Fruit fly (Drosophila melanogaster) whole organism, wandering third instar larva: ENCODE measurements around the gene Lsp1alpha.
A peak's percentile ranks its signal among the peaks of the same experiment; 100 is the strongest.

Experiments
- Abd-B ChIP-seq: fragments of >200 bp; optimal IDR thresholded peaks from 2 replicates; lab custom pipeline; 2017; ENCODE audit warnings: missing biosample characterization, missing genetic modification characterization
- CG32264 ChIP-seq: fragments of 200-800 bp; sonication (Bioruptor generic); optimal IDR thresholded peaks from 2 replicates; lab custom pipeline; 2016; ENCODE audit warnings: missing biosample characterization, missing genetic modification characterization
- CG9705 ChIP-seq: fragments of 200-800 bp; sonication (Bioruptor generic); optimal IDR thresholded peaks from 2 replicates; lab custom pipeline; 2018; ENCODE audit warnings: missing biosample characterization, mild to moderate bottlenecking, missing genetic modification characterization
- CrebA ChIP-seq: fragments of 200-800 bp; sonication (Bioruptor generic); optimal IDR thresholded peaks from 2 replicates; lab custom pipeline; 2016; ENCODE audit warnings: missing biosample characterization, mild to moderate bottlenecking, missing genetic modification characterization, borderline replicate concordance
- Dfd ChIP-seq: fragments of >200 bp; optimal IDR thresholded peaks from 2 replicates; lab custom pipeline; 2017; ENCODE audit warnings: missing biosample characterization, missing genetic modification characterization
- Dif ChIP-seq: fragments of 200-275, 200-300 bp; sonication (Bioruptor generic); optimal IDR thresholded peaks from 2 replicates; lab custom pipeline; 2018; ENCODE audit warnings: missing biosample characterization, missing genetic modification characterization; ENCODE audit not compliant: partially characterized antibody
- GATAd ChIP-seq: sonication (Bioruptor generic); optimal IDR thresholded peaks from 2 replicates; lab custom pipeline; 2016; ENCODE audit warnings: missing biosample characterization, missing genetic modification characterization
- HLH106 ChIP-seq: fragments of 200-800 bp; optimal IDR thresholded peaks from 3 replicates; lab custom pipeline; 2019; ENCODE audit warnings: missing biosample characterization, mild to moderate bottlenecking, missing genetic modification characterization, moderate library complexity
- Hnf4 ChIP-seq: fragments of 200-800 bp; sonication (Bioruptor generic); optimal IDR thresholded peaks from 2 replicates; lab custom pipeline; 2016; ENCODE audit warnings: missing biosample characterization, mild to moderate bottlenecking, missing genetic modification characterization
- Hr78 ChIP-seq: fragments of >200 bp; optimal IDR thresholded peaks from 2 replicates; lab custom pipeline; 2017; ENCODE audit warnings: missing biosample characterization, missing genetic modification characterization
- Hr83 ChIP-seq: fragments of 200-300 bp; sonication (Bioruptor generic); optimal IDR thresholded peaks from 2 replicates; lab custom pipeline; 2016; ENCODE audit warnings: missing biosample characterization, mild to moderate bottlenecking, missing genetic modification characterization, moderate library complexity; ENCODE audit not compliant: poor library complexity, severe bottlenecking
- Jra ChIP-seq: sonication (Bioruptor generic); optimal IDR thresholded peaks from 2 replicates; lab custom pipeline; 2016; ENCODE audit warnings: missing biosample characterization, missing genetic modification characterization
- Mio ChIP-seq: sonication (Bioruptor generic); optimal IDR thresholded peaks from 2 replicates; lab custom pipeline; 2016; ENCODE audit warnings: missing biosample characterization, missing genetic modification characterization
- Myc ChIP-seq: fragments of >200 bp; optimal IDR thresholded peaks from 2 replicates; lab custom pipeline; 2017
- N ChIP-seq: fragments of >200 bp; optimal IDR thresholded peaks from 2 replicates; lab custom pipeline; 2018; ENCODE audit warnings: missing biosample characterization, missing external identifiers, missing genetic modification characterization
- OdsH ChIP-seq: fragments of 200-800 bp; sonication (Bioruptor generic); optimal IDR thresholded peaks from 2 replicates; lab custom pipeline; 2016; ENCODE audit warnings: missing biosample characterization, mild to moderate bottlenecking, missing genetic modification characterization
- Rel ChIP-seq, 2 experiments: fragments of 200-800 bp; sonication (Bioruptor generic) in 1 of 2; optimal IDR thresholded peaks; 2 replicates in 1 of 2; 3 replicates in 1 of 2; lab custom pipeline; 2016 to 2019; ENCODE audit warnings: mild to moderate bottlenecking in 2 of 2, missing biosample characterization in 2 of 2, missing genetic modification characterization in 2 of 2, moderate library complexity in 1 of 2
- Sp1 ChIP-seq: fragments of 200-800 bp; sonication (Bioruptor generic); optimal IDR thresholded peaks from 3 replicates; lab custom pipeline; 2019; ENCODE audit warnings: missing biosample characterization, mild to moderate bottlenecking, missing genetic modification characterization, moderate library complexity
- Vsx2 ChIP-seq: fragments of 200-300, 225-300 bp; sonication (Bioruptor generic); optimal IDR thresholded peaks from 2 replicates; lab custom pipeline; 2018; ENCODE audit warnings: missing biosample characterization, missing genetic modification characterization; ENCODE audit not compliant: partially characterized antibody
- br ChIP-seq: fragments of 200-800 bp; sonication (Bioruptor generic); optimal IDR thresholded peaks from 2 replicates; lab custom pipeline; 2016; ENCODE audit warnings: missing biosample characterization, missing genetic modification characterization
- brk ChIP-seq: fragments of 200-800 bp; sonication (Bioruptor generic); optimal IDR thresholded peaks from 2 replicates; lab custom pipeline; 2016; ENCODE audit warnings: missing biosample characterization, mild to moderate bottlenecking, missing genetic modification characterization
- dl ChIP-seq, 2 experiments: fragments of 175-275, 200-275 bp in 1 of 2; fragments of 200-275 bp in 1 of 2; sonication (Bioruptor generic); optimal IDR thresholded peaks; lab custom pipeline; 2018; ENCODE audit warnings: mild to moderate bottlenecking in 2 of 2, missing biosample characterization in 2 of 2, missing genetic modification characterization in 2 of 2, moderate library complexity in 2 of 2; ENCODE audit not compliant: partially characterized antibody in 2 of 2, insufficient read depth in 1 of 2
- dmrt93B ChIP-seq: fragments of 200-800 bp; sonication (Bioruptor generic); optimal IDR thresholded peaks from 2 replicates; lab custom pipeline; 2018; ENCODE audit warnings: missing biosample characterization, mild to moderate bottlenecking, missing genetic modification characterization
- dsf ChIP-seq: sonication (Bioruptor generic); optimal IDR thresholded peaks from 2 replicates; lab custom pipeline; 2016; ENCODE audit warnings: missing biosample characterization, missing genetic modification characterization, borderline replicate concordance
- ey ChIP-seq: fragments of 200-800 bp; sonication (Bioruptor generic); optimal IDR thresholded peaks from 2 replicates; lab custom pipeline; 2016; ENCODE audit warnings: missing biosample characterization, missing genetic modification characterization
- foxo ChIP-seq, 2 experiments: fragments of 200-800 bp; sonication (Bioruptor generic); optimal IDR thresholded peaks; 2 replicates in 1 of 2; 3 replicates in 1 of 2; lab custom pipeline; 2016 to 2017; ENCODE audit warnings: missing biosample characterization in 2 of 2, missing genetic modification characterization in 2 of 2
- fru ChIP-seq: fragments of 200-800 bp; sonication (Bioruptor generic); optimal IDR thresholded peaks from 3 replicates; lab custom pipeline; 2016; ENCODE audit warnings: missing biosample characterization, mild to moderate bottlenecking, missing genetic modification characterization
- h ChIP-seq: fragments of 200-800 bp; sonication (Bioruptor generic); optimal IDR thresholded peaks from 3 replicates; lab custom pipeline; 2016; ENCODE audit warnings: missing biosample characterization, mild to moderate bottlenecking, missing genetic modification characterization
- jim ChIP-seq: fragments of 175-275, 200-325 bp; sonication (Bioruptor generic); optimal IDR thresholded peaks from 2 replicates; lab custom pipeline; 2016; ENCODE audit warnings: missing biosample characterization, mild to moderate bottlenecking, missing genetic modification characterization
- lola ChIP-seq: fragments of >200 bp; optimal IDR thresholded peaks from 2 replicates; lab custom pipeline; 2017; ENCODE audit warnings: missing biosample characterization, missing genetic modification characterization
- pan ChIP-seq: fragments of >200 bp; optimal IDR thresholded peaks from 2 replicates; lab custom pipeline; 2017
- psq ChIP-seq: fragments of 200-800 bp; sonication (Bioruptor generic); optimal IDR thresholded peaks from 3 replicates; lab custom pipeline; 2017; ENCODE audit warnings: missing biosample characterization, mild to moderate bottlenecking, missing genetic modification characterization, moderate library complexity
- rgr ChIP-seq: fragments of 200-800 bp; sonication (Bioruptor generic); optimal IDR thresholded peaks from 3 replicates; lab custom pipeline; 2016; ENCODE audit warnings: missing biosample characterization, mild to moderate bottlenecking, missing genetic modification characterization
- sage ChIP-seq: fragments of 200-800 bp; sonication (Bioruptor generic); optimal IDR thresholded peaks from 2 replicates; lab custom pipeline; 2016; ENCODE audit warnings: missing biosample characterization, mild to moderate bottlenecking, missing genetic modification characterization
- sv ChIP-seq: fragments of 200-800 bp; sonication (Bioruptor generic); optimal IDR thresholded peaks from 3 replicates; lab custom pipeline; 2016; ENCODE audit warnings: missing biosample characterization, missing genetic modification characterization
- tai ChIP-seq: sonication (Bioruptor generic); optimal IDR thresholded peaks from 2 replicates; lab custom pipeline; 2016; ENCODE audit warnings: missing biosample characterization, missing genetic modification characterization
- usp ChIP-seq: fragments of >200 bp; optimal IDR thresholded peaks from 2 replicates; lab custom pipeline; 2017; ENCODE audit warnings: missing biosample characterization, missing genetic modification characterization
- woc ChIP-seq: sonication (Bioruptor generic); optimal IDR thresholded peaks from 2 replicates; lab custom pipeline; 2016; ENCODE audit warnings: missing biosample characterization, mild to moderate bottlenecking, missing genetic modification characterization

The Lsp1alpha gene

dm6 chrX:12471408-12471807 is 18.7 kb upstream of the Lsp1alpha start:
- TF ChIP-seq CG9705 (GFP tag; lab: Kevin White, UChicago) (no peak), Abd-B (no peak), brk (GFP tag; lab: Kevin White, UChicago) (no peak), fru (GFP tag; lab: Kevin White, UChicago) (peak; percentile 64), Dfd (GFP tag; lab: Kevin White, UChicago) (no peak), sage (no peak), br (GFP tag; lab: Kevin White, UChicago) (no peak), pan (lab: Kevin White, UChicago) (no peak), usp (GFP tag; lab: Kevin White, UChicago) (no peak), CG32264 (GFP tag; lab: Kevin White, UChicago) (no peak), h (GFP tag; lab: Kevin White, UChicago) (no peak), sv (GFP tag; lab: Kevin White, UChicago) (no peak), dl (GFP tag; optimal IDR thresholded peaks at IDR 0.05; lab: Kevin White, UChicago; ENCODE audit: insufficient read depth in 1 of 2, partially characterized antibody in 2 of 2) (peak; percentile 2 to 47), Hnf4 (GFP tag; lab: Kevin White, UChicago) (no peak), ey (no peak), Rel (GFP tag; optimal IDR thresholded peaks at IDR 0.05; lab: Kevin White, UChicago) (no peak), Rel (tag; optimal IDR thresholded peaks at IDR 0.05; lab: Kevin White, UChicago) (no peak), rgr (peak; percentile 18), Dif (GFP tag; lab: Kevin White, UChicago) (peak; percentile 9), woc (GFP tag; lab: Kevin White, UChicago) (no peak), GATAd (no peak), dmrt93B (GFP tag; lab: Kevin White, UChicago) (no peak), Sp1 (GFP tag; lab: Kevin White, UChicago) (no peak), N (GFP tag; lab: Kevin White, UChicago) (no peak), Vsx2 (GFP tag; lab: Kevin White, UChicago) (no peak), Hr83 (no peak), foxo (GFP tag; optimal IDR thresholded peaks at IDR 0.05; lab: Kevin White, UChicago) (no peak), dsf (GFP tag; lab: Kevin White, UChicago) (no peak), Hr78 (GFP tag; lab: Kevin White, UChicago) (no peak), Myc (lab: Kevin White, UChicago) (no peak), HLH106 (tag; lab: Kevin White, UChicago) (no peak), tai (GFP tag; lab: Kevin White, UChicago) (no peak), lola (GFP tag; lab: Kevin White, UChicago) (no peak), Jra (GFP tag; lab: Kevin White, UChicago) (peak; percentile 7), CrebA (no peak), jim (GFP tag; lab: Kevin White, UChicago) (no peak)

DNA sequence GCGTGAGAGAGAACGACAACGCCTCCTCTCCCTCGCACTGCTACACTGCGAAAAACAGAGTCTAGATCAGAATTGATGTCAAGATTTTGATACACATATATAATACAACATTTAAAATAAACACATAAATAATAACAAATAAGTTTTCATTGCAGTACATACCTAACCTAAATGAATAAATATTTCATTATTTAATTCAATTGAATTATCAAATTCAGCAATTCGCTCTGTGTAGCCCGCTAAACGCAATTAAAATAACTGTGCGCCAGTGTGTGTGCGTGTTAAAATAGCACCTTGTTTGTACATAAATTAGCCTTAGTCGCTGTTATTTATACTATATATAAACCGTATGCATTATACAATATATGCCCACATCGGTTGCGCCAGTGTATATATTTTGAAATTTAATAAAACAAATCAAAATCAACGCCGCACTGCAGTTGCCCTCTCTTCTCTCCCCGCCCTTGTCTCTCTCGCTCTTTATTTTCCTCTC is 17.8 kb upstream of the Lsp1alpha start:
- TF ChIP-seq OdsH (GFP tag; lab: Kevin White, UChicago): peak; percentile 94
- peak; percentile 97 for TF ChIP-seq Sp1 (GFP tag; lab: Kevin White, UChicago)
- TF ChIP-seq jim (GFP tag; lab: Kevin White, UChicago): no peak
- peak; percentile 97 for TF ChIP-seq HLH106 (tag; lab: Kevin White, UChicago)
- no peak for TF ChIP-seq lola (GFP tag; lab: Kevin White, UChicago)
- peak; percentile 91 for TF ChIP-seq psq (GFP tag; lab: Kevin White, UChicago)
- peak; percentile 10 for TF ChIP-seq Dfd (GFP tag; lab: Kevin White, UChicago)
- peak; percentile 91 for TF ChIP-seq Rel (GFP tag; optimal IDR thresholded peaks at IDR 0.05; lab: Kevin White, UChicago)
- TF ChIP-seq Rel (tag; optimal IDR thresholded peaks at IDR 0.05; lab: Kevin White, UChicago): peak; percentile 81
- TF ChIP-seq dl (GFP tag; optimal IDR thresholded peaks at IDR 0.05; lab: Kevin White, UChicago; ENCODE audit: insufficient read depth in 1 of 2, partially characterized antibody in 2 of 2): no peak
- no peak for TF ChIP-seq Vsx2 (GFP tag; lab: Kevin White, UChicago)
- no peak for TF ChIP-seq Dif (GFP tag; lab: Kevin White, UChicago)
- no peak for TF ChIP-seq Mio
- TF ChIP-seq usp (GFP tag; lab: Kevin White, UChicago): no peak
- peak in 1 of 2 experiments; percentile 97 for TF ChIP-seq foxo (GFP tag; optimal IDR thresholded peaks at IDR 0.05; lab: Kevin White, UChicago)
- peak; percentile 94 for TF ChIP-seq sv (GFP tag; lab: Kevin White, UChicago)
- TF ChIP-seq tai (GFP tag; lab: Kevin White, UChicago): peak; percentile 83
- TF ChIP-seq Jra (GFP tag; lab: Kevin White, UChicago): peak; percentile 59
- TF ChIP-seq ey: peak; percentile 86
- TF ChIP-seq sage: peak; percentile 90
- peak; percentile 34 for TF ChIP-seq CG32264 (GFP tag; lab: Kevin White, UChicago)
- TF ChIP-seq h (GFP tag; lab: Kevin White, UChicago): peak; percentile 95
- TF ChIP-seq Abd-B: no peak
- peak; percentile 95 for TF ChIP-seq rgr
- peak; percentile 87 for TF ChIP-seq br (GFP tag; lab: Kevin White, UChicago)
- TF ChIP-seq dmrt93B (GFP tag; lab: Kevin White, UChicago): peak; percentile 89
- TF ChIP-seq CrebA: peak; percentile 85
- peak; percentile 77 for TF ChIP-seq dsf (GFP tag; lab: Kevin White, UChicago)
- TF ChIP-seq Myc (lab: Kevin White, UChicago): no peak
- TF ChIP-seq GATAd: peak; percentile 71
- TF ChIP-seq pan (lab: Kevin White, UChicago): no peak
- TF ChIP-seq Hr83: no peak
- peak; percentile 88 for TF ChIP-seq Hnf4 (GFP tag; lab: Kevin White, UChicago)
- TF ChIP-seq CG9705 (GFP tag; lab: Kevin White, UChicago): peak; percentile 79
- no peak for TF ChIP-seq Hr78 (GFP tag; lab: Kevin White, UChicago)
- peak; percentile 76 for TF ChIP-seq woc (GFP tag; lab: Kevin White, UChicago)
- peak; percentile 90 for TF ChIP-seq brk (GFP tag; lab: Kevin White, UChicago)
- TF ChIP-seq fru (GFP tag; lab: Kevin White, UChicago): peak; percentile 95
- no peak for TF ChIP-seq N (GFP tag; lab: Kevin White, UChicago)
